Fruit fly (Drosophila melanogaster) whole organism, wandering third instar larva: ENCODE results near the gene fend.

Source experiments
- CrebA ChIP-seq: fragments of 200-800 bp; sonication (Bioruptor generic); optimal IDR thresholded peaks from 2 replicates; lab custom pipeline; 2016; ENCODE audit warnings: missing biosample characterization, mild to moderate bottlenecking, missing genetic modification characterization, borderline replicate concordance
- Mio ChIP-seq: sonication (Bioruptor generic); optimal IDR thresholded peaks from 2 replicates; lab custom pipeline; 2016; ENCODE audit warnings: missing biosample characterization, missing genetic modification characterization
- Vsx2 ChIP-seq: fragments of 200-300, 225-300 bp; sonication (Bioruptor generic); optimal IDR thresholded peaks from 2 replicates; lab custom pipeline; 2018; ENCODE audit warnings: missing biosample characterization, missing genetic modification characterization; ENCODE audit not compliant: partially characterized antibody
- fru ChIP-seq: fragments of 200-800 bp; sonication (Bioruptor generic); optimal IDR thresholded peaks from 3 replicates; lab custom pipeline; 2016; ENCODE audit warnings: missing biosample characterization, mild to moderate bottlenecking, missing genetic modification characterization

dm6 chrX:9109072-9109844, 25.6 kb downstream of the fend start:
- TF ChIP-seq CrebA (GFP tag; lab: Kevin White, UChicago), result no peak
- TF ChIP-seq fru (GFP tag; lab: Kevin White, UChicago), result peak; percentile 29
- no peak for TF ChIP-seq Vsx2 (GFP tag; lab: Kevin White, UChicago)
- no peak for TF ChIP-seq Mio (GFP tag; lab: Kevin White, UChicago)
